Worm (Caenorhabditis elegans) whole organism, midembryonic: Measurements from ENCODE around the gene dpff-1.

Source experiments
- T22C8.4 ChIP-seq: fragments of 200-800 bp; sonication (Bioruptor generic); IDR thresholded peaks from 2 replicates; pipeline ENCODE4 v1.3.6; 2022; ENCODE audit warnings: missing genetic modification characterization, missing compliant biosample characterization
- cog-1 ChIP-seq: sonication (generic microtip); optimal IDR thresholded peaks from 2 replicates; lab custom pipeline; 2016; ENCODE audit warnings: missing genetic modification characterization, missing compliant biosample characterization
- flt-1 ChIP-seq: fragments of 200-800 bp; sonication (Bioruptor generic); IDR thresholded peaks from 2 replicates; pipeline ENCODE4 v1.3.6; 2022; ENCODE audit warnings: missing genetic modification characterization, missing compliant biosample characterization
- klf-2 ChIP-seq: fragments of 200-800 bp; sonication (Bioruptor generic); conservative IDR thresholded peaks from 2 replicates; pipeline ENCODE4 v1.3.6; 2022; ENCODE audit warnings: missing genetic modification reagents, missing genetic modification characterization, missing compliant biosample characterization
- ztf-23 ChIP-seq: fragments of 200-800 bp; sonication (Bioruptor generic); IDR thresholded peaks from 2 replicates; pipeline ENCODE4 v1.3.6; 2022; ENCODE audit warnings: missing genetic modification reagents, missing genetic modification characterization, missing compliant biosample characterization
- ztf-29 ChIP-seq: fragments of 200-800 bp; sonication (Bioruptor generic); IDR thresholded peaks from 2 replicates; pipeline ENCODE4 v1.3.6; 2022; ENCODE audit warnings: missing genetic modification reagents, missing genetic modification characterization, missing compliant biosample characterization

DNA sequence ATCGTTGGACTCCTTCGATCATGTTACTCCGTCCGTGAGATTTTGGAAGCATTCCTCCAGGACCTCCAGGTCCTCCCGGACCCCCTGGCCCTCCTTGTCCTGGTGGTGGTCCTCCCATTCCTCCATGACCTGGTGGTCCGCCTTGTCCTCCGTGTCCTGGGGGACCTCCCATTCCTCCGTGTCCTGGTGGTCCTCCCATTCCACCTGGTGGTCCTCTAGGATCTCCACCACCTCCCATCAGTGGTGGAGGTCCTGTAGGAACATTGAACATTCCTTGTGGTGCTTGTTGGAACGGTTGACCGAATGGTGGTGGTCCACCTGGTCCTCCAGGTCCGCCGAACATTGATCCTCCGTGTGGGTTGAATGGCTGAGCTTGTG is 47.8 kb upstream of the dpff-1 start:
- TF ChIP-seq ztf-23 (GFP tag; lab: Robert Waterston, UW) = no peak
- TF ChIP-seq klf-2 (GFP tag; lab: Robert Waterston, UW) = no peak
- TF ChIP-seq T22C8.4 (GFP tag; lab: Robert Waterston, UW) = no peak
- no peak for TF ChIP-seq cog-1
- no peak for TF ChIP-seq flt-1 (GFP tag; lab: Robert Waterston, UW)
- TF ChIP-seq ztf-29 (GFP tag; lab: Robert Waterston, UW) = no peak
